Worm (Caenorhabditis elegans) whole organism, L2 larva: ENCODE data around the gene syd-1.

Source experiments
- C34F6.9 ChIP-seq: fragments of 150-350 bp; optimal IDR thresholded peaks from 2 replicates; lab custom pipeline; 2014; ENCODE audit warnings: missing biosample characterization, missing genetic modification characterization
- F13H6.1 ChIP-seq: sonication (generic microtip); optimal IDR thresholded peaks from 2 replicates; lab custom pipeline; 2016; ENCODE audit warnings: missing genetic modification characterization, missing compliant biosample characterization
- R02D3.7 ChIP-seq: fragments of 150-350 bp; optimal IDR thresholded peaks from 2 replicates; lab custom pipeline; 2014; ENCODE audit warnings: missing biosample characterization, missing genetic modification characterization
- ZK546.5 ChIP-seq: sonication (generic microtip); optimal IDR thresholded peaks from 2 replicates; lab custom pipeline; 2017; ENCODE audit warnings: missing biosample characterization, missing genetic modification characterization
- alr-1 ChIP-seq: fragments of 150-350 bp; optimal IDR thresholded peaks from 2 replicates; lab custom pipeline; 2014; ENCODE audit warnings: missing biosample characterization, missing genetic modification characterization
- ama-1 ChIP-seq: fragments of 150-350 bp; optimal IDR thresholded peaks from 2 replicates; lab custom pipeline; 2018; ENCODE audit warnings: inconsistent platforms
- blmp-1 ChIP-seq: sonication (generic microtip); optimal IDR thresholded peaks from 2 replicates; lab custom pipeline; 2017; ENCODE audit warnings: missing genetic modification characterization, mild to moderate bottlenecking, missing compliant biosample characterization, antibody characterized with exemption, moderate library complexity; ENCODE audit not compliant: insufficient read depth
- ceh-16 ChIP-seq: fragments of 150-350 bp; optimal IDR thresholded peaks from 2 replicates; lab custom pipeline; 2014; ENCODE audit warnings: missing biosample characterization, missing genetic modification characterization
- ceh-82 ChIP-seq: fragments of 150-350 bp; optimal IDR thresholded peaks from 2 replicates; lab custom pipeline; 2014; ENCODE audit warnings: missing biosample characterization, missing genetic modification characterization
- crh-2 ChIP-seq: sonication (generic microtip); optimal IDR thresholded peaks from 2 replicates; lab custom pipeline; 2017; ENCODE audit warnings: missing biosample characterization, missing genetic modification characterization
- egl-27 ChIP-seq: sonication (generic microtip); optimal IDR thresholded peaks from 3 replicates; lab custom pipeline; 2017; ENCODE audit warnings: missing biosample characterization, missing genetic modification reagents, missing genetic modification characterization
- elt-1 ChIP-seq: fragments of 150-350 bp; optimal IDR thresholded peaks from 2 replicates; lab custom pipeline; 2014; ENCODE audit warnings: missing biosample characterization, missing genetic modification characterization
- elt-3 ChIP-seq: sonication (generic microtip); optimal IDR thresholded peaks from 2 replicates; lab custom pipeline; 2017; ENCODE audit warnings: missing biosample characterization, missing genetic modification characterization
- fos-1 ChIP-seq: fragments of 150-350 bp; optimal IDR thresholded peaks from 2 replicates; lab custom pipeline; 2014; ENCODE audit warnings: missing biosample characterization, missing genetic modification characterization
- gmeb-1 ChIP-seq: fragments of 150-350 bp; optimal IDR thresholded peaks from 2 replicates; lab custom pipeline; 2014; ENCODE audit warnings: missing biosample characterization, missing genetic modification characterization
- lin-11 ChIP-seq: fragments of 150-350 bp; sonication (generic microtip); optimal IDR thresholded peaks from 2 replicates; lab custom pipeline; 2014; ENCODE audit warnings: missing biosample characterization, missing genetic modification characterization, inconsistent platforms, mixed read lengths
- lin-39 ChIP-seq: fragments of 150-350 bp; optimal IDR thresholded peaks from 2 replicates; lab custom pipeline; 2014; ENCODE audit warnings: missing biosample characterization, missing genetic modification reagents, missing genetic modification characterization
- mab-5 ChIP-seq: fragments of 150-350 bp; optimal IDR thresholded peaks from 2 replicates; lab custom pipeline; 2014; ENCODE audit warnings: missing biosample characterization, missing genetic modification characterization
- mbf-1 ChIP-seq: sonication (generic microtip); optimal IDR thresholded peaks from 2 replicates; lab custom pipeline; 2017; ENCODE audit warnings: missing biosample characterization, missing genetic modification characterization
- nhr-10 ChIP-seq: sonication (generic microtip); optimal IDR thresholded peaks from 2 replicates; lab custom pipeline; 2017; ENCODE audit warnings: missing biosample characterization, missing genetic modification characterization
- nhr-11 ChIP-seq: fragments of 150-350 bp; optimal IDR thresholded peaks from 2 replicates; lab custom pipeline; 2014; ENCODE audit warnings: missing biosample characterization, missing genetic modification characterization
- nhr-12 ChIP-seq: fragments of 150-350 bp; optimal IDR thresholded peaks from 2 replicates; lab custom pipeline; 2014; ENCODE audit warnings: missing biosample characterization, missing genetic modification characterization
- nhr-21 ChIP-seq: fragments of 150-350 bp; optimal IDR thresholded peaks from 2 replicates; lab custom pipeline; 2014; ENCODE audit warnings: missing biosample characterization, missing genetic modification characterization
- nhr-23 ChIP-seq: fragments of 150-350 bp; optimal IDR thresholded peaks from 2 replicates; lab custom pipeline; 2014; ENCODE audit warnings: missing biosample characterization, missing genetic modification reagents, missing genetic modification characterization
- nhr-6 ChIP-seq: fragments of 150-350 bp; optimal IDR thresholded peaks from 2 replicates; lab custom pipeline; 2014; ENCODE audit warnings: missing biosample characterization, missing genetic modification characterization
- peb-1 ChIP-seq: fragments of 150-350 bp; optimal IDR thresholded peaks from 2 replicates; lab custom pipeline; 2014; ENCODE audit warnings: missing biosample characterization, missing genetic modification characterization
- sem-4 ChIP-seq: fragments of 150-350 bp; optimal IDR thresholded peaks from 2 replicates; lab custom pipeline; 2014; ENCODE audit warnings: missing biosample characterization, missing genetic modification reagents, missing genetic modification characterization
- sma-3 ChIP-seq: sonication (generic microtip); optimal IDR thresholded peaks from 2 replicates; lab custom pipeline; 2016; ENCODE audit warnings: missing genetic modification reagents, missing genetic modification characterization, missing compliant biosample characterization
- snpc-4 ChIP-seq: fragments of 150-350 bp; optimal IDR thresholded peaks from 2 replicates; lab custom pipeline; 2014; ENCODE audit warnings: missing biosample characterization, missing genetic modification characterization
- unc-39 ChIP-seq: fragments of 150-350 bp; optimal IDR thresholded peaks from 2 replicates; lab custom pipeline; 2014; ENCODE audit warnings: missing biosample characterization, missing genetic modification characterization
- unc-55 ChIP-seq: fragments of 150-350 bp; sonication (generic microtip); optimal IDR thresholded peaks from 3 replicates; lab custom pipeline; 2014; ENCODE audit warnings: missing biosample characterization, missing genetic modification reagents, missing genetic modification characterization
- unc-62 ChIP-seq: fragments of 150-350 bp; optimal IDR thresholded peaks from 2 replicates; lab custom pipeline; 2014; ENCODE audit warnings: missing biosample characterization, missing genetic modification reagents, missing genetic modification characterization
- zag-1 ChIP-seq: fragments of 150-350 bp; optimal IDR thresholded peaks from 2 replicates; lab custom pipeline; 2014; ENCODE audit warnings: missing biosample characterization, missing genetic modification characterization
- ztf-11 ChIP-seq: sonication (generic microtip); optimal IDR thresholded peaks from 2 replicates; lab custom pipeline; 2017; ENCODE audit warnings: missing biosample characterization, missing genetic modification characterization

syd-1 gene

ce11 chrII:7570820-7571219 is 23.9 kb downstream of the syd-1 start:
- TF ChIP-seq sem-4 (tag; lab: Kevin White, UChicago) (no peak), unc-39 (tag; lab: Kevin White, UChicago) (no peak), F13H6.1 (tag; lab: Kevin White, UChicago) (no peak)

- no peak for TF ChIP-seq zag-1 (tag; lab: Kevin White, UChicago)
- no peak for TF ChIP-seq egl-27 (tag; lab: Kevin White, UChicago)
- TF ChIP-seq ztf-11 (tag; lab: Kevin White, UChicago) = no peak
- TF ChIP-seq ceh-82 (tag; lab: Kevin White, UChicago) = no peak
- no peak for TF ChIP-seq mab-5
- no peak for TF ChIP-seq fos-1 (tag; lab: Kevin White, UChicago)
- no peak for TF ChIP-seq ZK546.5
- TF ChIP-seq sma-3 (GFP tag; lab: Kevin White, UChicago) = no peak
- no peak for TF ChIP-seq gmeb-1
- TF ChIP-seq lin-11 = no peak
- no peak for TF ChIP-seq lin-39 (tag; lab: Kevin White, UChicago)
- no peak for TF ChIP-seq ceh-16
- TF ChIP-seq elt-3 (tag; lab: Kevin White, UChicago) = no peak
- no peak for TF ChIP-seq nhr-10 (tag; lab: Kevin White, UChicago)
- TF ChIP-seq crh-2 = no peak
- TF ChIP-seq blmp-1 (tag; lab: Kevin White, UChicago) = no peak
Observed at ce11 chrII:7570305-7570704, 24.4 kb downstream of the syd-1 start, which contains the start of gene F35D2.3. F35D2.3 (plus strand) TSS chrII:7570605.

- no peak for TF ChIP-seq ama-1 (lab: Kevin White, UChicago)
- TF ChIP-seq snpc-4 = no peak
- TF ChIP-seq C34F6.9 (tag; lab: Kevin White, UChicago) = no peak
- no peak for TF ChIP-seq unc-62 (GFP tag; lab: Kevin White, UChicago)
- no peak for TF ChIP-seq nhr-12 (tag; lab: Kevin White, UChicago)
- TF ChIP-seq lin-11 = no peak
- TF ChIP-seq gmeb-1 = no peak
- TF ChIP-seq elt-3 (tag; lab: Kevin White, UChicago) = no peak
- TF ChIP-seq alr-1 (tag; lab: Kevin White, UChicago) = no peak
Observed at ce11 chrII:7562616-7563015, 32.1 kb downstream of the syd-1 start.

- TF ChIP-seq egl-27 (tag; lab: Kevin White, UChicago) (no peak), ceh-16 (no peak), ZK546.5 (no peak), nhr-21 (tag; lab: Kevin White, UChicago) (no peak)
Observed at ce11 chrII:7561494-7561893, 33.2 kb downstream of the syd-1 start, which contains the start of the genes ZK1290.11 and ZK1290.1. ZK1290.11 (minus strand) TSS chrII:7561594. ZK1290.1 (plus strand) TSS chrII:7561764.

- TF ChIP-seq elt-1 (tag; lab: Kevin White, UChicago) = no peak
- no peak for TF ChIP-seq ceh-82 (tag; lab: Kevin White, UChicago)
- TF ChIP-seq lin-39 (tag; lab: Kevin White, UChicago) = no peak
- no peak for TF ChIP-seq nhr-11 (tag; lab: Kevin White, UChicago)
- no peak for TF ChIP-seq ceh-16
- no peak for TF ChIP-seq unc-55 (GFP tag; lab: Kevin White, UChicago)
- TF ChIP-seq zag-1 (tag; lab: Kevin White, UChicago) = no peak
- TF ChIP-seq gmeb-1 = no peak
- TF ChIP-seq nhr-6 (tag; lab: Kevin White, UChicago) = no peak
- no peak for TF ChIP-seq lin-11
- no peak for TF ChIP-seq nhr-23 (tag; lab: Kevin White, UChicago)
- TF ChIP-seq blmp-1 (tag; lab: Kevin White, UChicago) = no peak
- TF ChIP-seq nhr-21 (tag; lab: Kevin White, UChicago) = no peak
- TF ChIP-seq mab-5 = no peak
- TF ChIP-seq R02D3.7 (tag; lab: Kevin White, UChicago) = no peak
- no peak for TF ChIP-seq mbf-1 (tag; lab: Kevin White, UChicago)
- TF ChIP-seq alr-1 (tag; lab: Kevin White, UChicago) = no peak
- no peak for TF ChIP-seq ZK546.5
- no peak for TF ChIP-seq peb-1 (tag; lab: Kevin White, UChicago)
- no peak for TF ChIP-seq C34F6.9 (tag; lab: Kevin White, UChicago)
Observed at ce11 chrII:7560844-7561243, 33.9 kb downstream of the syd-1 start.
